Worm (Caenorhabditis elegans): Measurements from ENCODE around the gene best-23.

DNA sequence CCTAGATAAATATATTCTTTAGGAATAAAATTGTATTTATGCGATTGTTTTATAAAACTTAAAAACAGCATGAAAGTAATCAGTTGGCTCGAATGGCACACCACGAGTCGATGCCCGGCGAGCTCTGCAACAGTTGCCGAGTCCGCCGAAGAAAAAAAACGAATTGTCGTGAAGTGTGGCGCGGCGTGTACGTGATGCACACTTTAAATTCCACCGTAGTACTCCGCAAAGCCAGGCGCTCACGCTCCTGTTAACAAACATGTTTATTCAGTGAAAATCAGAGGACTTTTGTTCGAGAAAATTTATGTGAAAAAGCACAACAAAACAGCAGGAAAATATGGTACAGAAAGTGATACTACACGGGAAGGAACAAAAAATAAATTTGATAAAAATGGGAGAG, 36.8 kb downstream of the best-23 start:
- TF ChIP-seq rnt-1 (tag; optimal IDR thresholded peaks at IDR 0.05) (no peak), ztf-16 (tag; optimal IDR thresholded peaks at IDR 0.05) (no peak)
